Fruit fly (Drosophila melanogaster) whole organism, adult: Measurements from ENCODE around the gene gdrd.

ENCODE experiments used
- CG11617 ChIP-seq: fragments of 200-800 bp; sonication (Bioruptor generic); optimal IDR thresholded peaks from 2 replicates; lab custom pipeline; 2017; ENCODE audit warnings: mild to moderate bottlenecking, missing biosample characterization, missing genetic modification reagents, missing genetic modification characterization
- CG5204 ChIP-seq: fragments of 200-800 bp; sonication (Bioruptor generic); optimal IDR thresholded peaks from 2 replicates; lab custom pipeline; 2016; ENCODE audit warnings: missing biosample characterization, missing genetic modification characterization
- CG7045 ChIP-seq: fragments of 200-800 bp; sonication (Bioruptor generic); optimal IDR thresholded peaks from 2 replicates; lab custom pipeline; 2017; ENCODE audit warnings: missing biosample characterization, mild to moderate bottlenecking, missing genetic modification characterization
- CG7101 ChIP-seq: fragments of 200-800 bp; sonication (Bioruptor generic); optimal IDR thresholded peaks from 2 replicates; lab custom pipeline; 2018; ENCODE audit warnings: missing biosample characterization, mild to moderate bottlenecking, missing genetic modification characterization, moderate library complexity
- Hr96 ChIP-seq: fragments of 200-800 bp; sonication (Bioruptor generic); optimal IDR thresholded peaks from 2 replicates; lab custom pipeline; 2016; ENCODE audit warnings: missing biosample characterization, missing genetic modification characterization
- kay ChIP-seq: fragments of 200-800 bp; sonication (Bioruptor generic); peaks from one replicate; lab custom pipeline; 2016; ENCODE audit warnings: missing biosample characterization, missing genetic modification characterization, borderline replicate concordance

dm6 chr3L:14661567-14662258 is 29.4 kb upstream of the gdrd start:
- TF ChIP-seq CG7101 (tag; lab: Kevin White, UChicago) (no peak), CG11617 (GFP tag; lab: Kevin White, UChicago) (no peak), kay (GFP tag; lab: Kevin White, UChicago) (no peak), CG7045 (GFP tag; lab: Kevin White, UChicago) (no peak), CG5204 (GFP tag; lab: Kevin White, UChicago) (no peak), Hr96 (GFP tag; lab: Kevin White, UChicago) (no peak)
